Worm (Caenorhabditis elegans) whole organism, midembryonic: ENCODE data around the gene F07H5.10.

Experiments
- T22C8.4 ChIP-seq: fragments of 200-800 bp; sonication (Bioruptor generic); IDR thresholded peaks from 2 replicates; pipeline ENCODE4 v1.3.6; 2022; ENCODE audit warnings: missing genetic modification characterization, missing compliant biosample characterization
- med-1 ChIP-seq: sonication (generic microtip); optimal IDR thresholded peaks from 2 replicates; lab custom pipeline; 2017; ENCODE audit warnings: missing genetic modification characterization, mild to moderate bottlenecking, missing compliant biosample characterization, antibody characterized with exemption, missing genetic modification reagents; ENCODE audit not compliant: insufficient read depth

DNA sequence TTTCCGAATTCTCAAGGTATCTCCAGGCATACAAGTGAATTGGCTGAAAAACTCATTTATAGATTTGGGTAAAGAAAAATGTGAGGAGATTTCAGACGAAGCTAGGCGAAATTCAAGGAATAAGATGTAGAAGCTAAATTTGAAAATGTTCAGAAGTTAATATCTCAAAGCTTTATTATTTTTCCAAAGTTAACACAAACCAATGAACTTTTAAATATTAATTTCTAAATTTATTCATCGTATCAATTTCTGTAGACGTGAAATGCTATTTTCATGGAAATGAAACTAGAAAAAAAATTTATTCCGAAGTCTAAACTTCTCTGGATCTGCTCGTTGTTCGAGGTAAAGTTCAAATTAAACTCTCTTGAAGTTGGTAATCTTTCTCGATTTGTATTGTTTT is 36.9 kb upstream of the F07H5.10 start, which contains the start of gene agxt-1:
- no peak for TF ChIP-seq T22C8.4 (GFP tag; lab: Robert Waterston, UW)
- TF ChIP-seq med-1 (GFP tag; lab: Kevin White, UChicago), result no peak
